Worm (Caenorhabditis elegans): Measurements from ENCODE around the gene C24A8.6.
"Not testable (repeated sequence)": the region's sequence is repeated elsewhere in the genome, so short reads cannot be mapped to it uniquely, and the experiment has no call there.

Gene C24A8.6

ce11 chrX:4339332-4339731 lies 7.1 kb upstream of the C24A8.6 start, which contains the start of gene cst-1:
Gene cst-1, plus strand, starts transcription at chrX:4339632.
- not testable (repeated sequence) for TF ChIP-seq mab-9 (GFP tag; IDR thresholded peaks at IDR 0.05); sox-4 (tag; optimal IDR thresholded peaks at IDR 0.05); snpc-4 (tag; optimal IDR thresholded peaks at IDR 0.05)

ce11 chrX:4335950-4336349 lies 3.7 kb upstream of the C24A8.6 start, which contains the start of gene cst-2:
Gene cst-2, minus strand, starts transcription at chrX:4336050.
- not testable (repeated sequence) for TF ChIP-seq hlh-4, swsn-7, nhr-12 (tag; optimal IDR thresholded peaks at IDR 0.05)

ce11 chrX:4328816-4329215 lies 3.4 kb downstream of the C24A8.6 start, which contains the start of gene C24A8.5:
Gene C24A8.5, minus strand, starts transcription at chrX:4328916.
- no peak for TF ChIP-seq lin-14 (GFP tag; optimal IDR thresholded peaks at IDR 0.05)

ce11 chrX:4322847-4323455 lies 9.3 kb downstream of the C24A8.6 start:
- TF ChIP-seq xbp-1 (tag; optimal IDR thresholded peaks at IDR 0.05) = no peak
- no peak for TF ChIP-seq unc-62 (GFP tag; optimal IDR thresholded peaks at IDR 0.05)
- TF ChIP-seq aha-1 (tag; optimal IDR thresholded peaks at IDR 0.05) = no peak
- TF ChIP-seq fkh-10 (GFP tag; optimal IDR thresholded peaks at IDR 0.05) = peak; percentile 64
- TF ChIP-seq lin-14 (GFP tag; optimal IDR thresholded peaks at IDR 0.05) = peak; percentile 54
- no peak for TF ChIP-seq efl-1 (optimal IDR thresholded peaks at IDR 0.05)
- TF ChIP-seq efl-1 (GFP tag; optimal IDR thresholded peaks at IDR 0.05 in 1 of 2) = peak in 1 of 2 experiments; percentile 88
- no peak for TF ChIP-seq snu-23 (GFP tag; optimal IDR thresholded peaks at IDR 0.05)
- TF ChIP-seq ets-5 (GFP tag; IDR thresholded peaks at IDR 0.05) = no peak
- no peak for TF ChIP-seq pqm-1 (tag; optimal IDR thresholded peaks at IDR 0.05)
- TF ChIP-seq elt-2 (tag; optimal IDR thresholded peaks at IDR 0.05) = no peak
- no peak for TF ChIP-seq tlp-1 (tag; optimal IDR thresholded peaks at IDR 0.05)
- no peak for TF ChIP-seq tbx-2 (tag; optimal IDR thresholded peaks at IDR 0.05)
- TF ChIP-seq fos-1 (tag; optimal IDR thresholded peaks at IDR 0.05) = no peak
- no peak for TF ChIP-seq Y116A8C.19 (tag; optimal IDR thresholded peaks at IDR 0.05; ENCODE audit: borderline replicate concordance)
- no peak for TF ChIP-seq nhr-28 (tag; optimal IDR thresholded peaks at IDR 0.05)
- no peak for TF ChIP-seq nhr-19 (GFP tag; conservative IDR thresholded peaks at IDR 0.05)
- no peak for TF ChIP-seq fkh-8 (tag; optimal IDR thresholded peaks at IDR 0.05)
- no peak for TF ChIP-seq sup-37 (GFP tag; optimal IDR thresholded peaks at IDR 0.05)
- TF ChIP-seq sptf-1 (tag; optimal IDR thresholded peaks at IDR 0.05) = no peak
- TF ChIP-seq nhr-85 (tag) = no peak
- TF ChIP-seq fkh-4 (tag; optimal IDR thresholded peaks at IDR 0.05; ENCODE audit: borderline replicate concordance) = no peak

ce11 chrX:4320563-4320962 lies 11.6 kb downstream of the C24A8.6 start, which contains the start of gene dop-6:
Gene dop-6, plus strand, starts transcription at chrX:4320863.
- TF ChIP-seq fkh-10 (GFP tag; optimal IDR thresholded peaks at IDR 0.05) (no peak), nhr-20 (tag; optimal IDR thresholded peaks at IDR 0.05) (no peak), sptf-1 (tag; optimal IDR thresholded peaks at IDR 0.05) (no peak), elt-3 (tag; optimal IDR thresholded peaks at IDR 0.05) (no peak), hlh-17 (GFP tag; optimal IDR thresholded peaks at IDR 0.05; ENCODE audit: borderline replicate concordance) (no peak), nhr-47 (tag; optimal IDR thresholded peaks at IDR 0.05) (no peak), ceh-90 (tag; optimal IDR thresholded peaks at IDR 0.05) (no peak), efl-1 (optimal IDR thresholded peaks at IDR 0.05) (no peak), efl-1 (GFP tag; optimal IDR thresholded peaks at IDR 0.05 in 1 of 2) (no peak), lin-13 (GFP tag; optimal IDR thresholded peaks at IDR 0.05) (no peak), tlp-1 (tag; optimal IDR thresholded peaks at IDR 0.05) (no peak), vab-15 (tag; optimal IDR thresholded peaks at IDR 0.05) (no peak), pag-3 (tag; optimal IDR thresholded peaks at IDR 0.05; ENCODE audit: borderline replicate concordance, insufficient read depth) (no peak), swsn-7 (tag; optimal IDR thresholded peaks at IDR 0.05) (no peak), isw-1 (GFP tag; IDR thresholded peaks at IDR 0.05) (no peak), blmp-1 (tag; optimal IDR thresholded peaks at IDR 0.05) (no peak)

Measured in whole organism, L1 larva.